Worm (Caenorhabditis elegans) whole organism, midembryonic: ENCODE data around the gene old-1.

Experiments used
- T22C8.4 ChIP-seq: fragments of 200-800 bp; sonication (Bioruptor generic); IDR thresholded peaks from 2 replicates; pipeline ENCODE4 v1.3.6; 2022; ENCODE audit warnings: missing genetic modification characterization, missing compliant biosample characterization
- cog-1 ChIP-seq: sonication (generic microtip); optimal IDR thresholded peaks from 2 replicates; lab custom pipeline; 2016; ENCODE audit warnings: missing genetic modification characterization, missing compliant biosample characterization
- flt-1 ChIP-seq: fragments of 200-800 bp; sonication (Bioruptor generic); IDR thresholded peaks from 2 replicates; pipeline ENCODE4 v1.3.6; 2022; ENCODE audit warnings: missing genetic modification characterization, missing compliant biosample characterization
- klf-2 ChIP-seq: fragments of 200-800 bp; sonication (Bioruptor generic); conservative IDR thresholded peaks from 2 replicates; pipeline ENCODE4 v1.3.6; 2022; ENCODE audit warnings: missing genetic modification reagents, missing genetic modification characterization, missing compliant biosample characterization
- med-1 ChIP-seq: sonication (generic microtip); optimal IDR thresholded peaks from 2 replicates; lab custom pipeline; 2017; ENCODE audit warnings: missing genetic modification characterization, mild to moderate bottlenecking, missing compliant biosample characterization, antibody characterized with exemption, missing genetic modification reagents; ENCODE audit not compliant: insufficient read depth
- ref-1 ChIP-seq: fragments of 200-800 bp; sonication (Bioruptor generic); conservative IDR thresholded peaks from 2 replicates; pipeline ENCODE4 v1.3.6; 2022; ENCODE audit warnings: missing genetic modification reagents, missing genetic modification characterization, missing compliant biosample characterization
- tab-1 ChIP-seq: fragments of 200-800 bp; sonication (Bioruptor generic); IDR thresholded peaks from 2 replicates; pipeline ENCODE4 v1.3.6; 2022; ENCODE audit warnings: missing genetic modification characterization, missing compliant biosample characterization
- ztf-23 ChIP-seq: fragments of 200-800 bp; sonication (Bioruptor generic); IDR thresholded peaks from 2 replicates; pipeline ENCODE4 v1.3.6; 2022; ENCODE audit warnings: missing genetic modification reagents, missing genetic modification characterization, missing compliant biosample characterization
- ztf-29 ChIP-seq: fragments of 200-800 bp; sonication (Bioruptor generic); IDR thresholded peaks from 2 replicates; pipeline ENCODE4 v1.3.6; 2022; ENCODE audit warnings: missing genetic modification reagents, missing genetic modification characterization, missing compliant biosample characterization

DNA sequence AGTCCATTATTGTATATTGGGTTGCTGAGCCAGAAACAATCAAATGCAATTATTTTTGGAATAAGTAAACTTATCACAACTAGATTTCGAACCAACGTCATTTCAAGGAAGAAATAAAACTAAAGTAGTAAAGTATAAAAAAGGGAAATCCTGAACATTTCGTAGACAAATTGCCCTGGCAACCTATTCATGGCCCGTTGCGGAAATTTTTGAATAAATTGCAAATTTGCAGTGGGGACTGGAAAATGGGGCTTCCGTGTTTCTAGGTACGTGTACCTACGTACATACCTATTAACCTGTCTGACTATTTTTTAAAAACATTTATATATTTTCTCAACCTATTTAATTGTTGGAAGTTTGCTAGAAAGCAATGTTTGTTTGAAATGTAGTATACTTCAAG is 46.5 kb upstream of the old-1 start, which contains the start of gene F26C11.3:
- TF ChIP-seq klf-2 (GFP tag; lab: Robert Waterston, UW) (no peak), ztf-23 (GFP tag; lab: Robert Waterston, UW) (no peak), flt-1 (GFP tag; lab: Robert Waterston, UW) (no peak), ztf-29 (GFP tag; lab: Robert Waterston, UW) (no peak), ref-1 (no peak), tab-1 (no peak), med-1 (GFP tag; lab: Kevin White, UChicago) (no peak), cog-1 (tag; lab: Kevin White, UChicago) (no peak), T22C8.4 (no peak)
